Worm (Caenorhabditis elegans): Measurements from ENCODE around the gene F48B9.8.

Gene F48B9.8

ce11 chrX:2176361-2176880 is at the start of gene F48B9.8:
Gene F48B9.8 (minus strand): TSS chrX:2176411.
- TF ChIP-seq F44E2.7 (GFP tag; IDR thresholded peaks at IDR 0.05) (no peak), fos-1 (tag; optimal IDR thresholded peaks at IDR 0.05) (no peak), ztf-7 (tag; optimal IDR thresholded peaks at IDR 0.05) (peak; percentile 10), mes-2 (tag; optimal IDR thresholded peaks at IDR 0.05; ENCODE audit: poor library complexity, severe bottlenecking) (peak; percentile 16), F10B5.3 (tag; optimal IDR thresholded peaks at IDR 0.05) (no peak), daf-16 (GFP tag; optimal IDR thresholded peaks at IDR 0.05) (no peak), daf-16 (tag; optimal IDR thresholded peaks at IDR 0.05) (no peak), lsy-2 (tag; optimal IDR thresholded peaks at IDR 0.05) (peak in 1 of 2 experiments; percentile 51), unc-62 (GFP tag; optimal IDR thresholded peaks at IDR 0.05 in 1 of 2) (peak in 1 of 2 experiments; percentile 70), unc-62 (tag; optimal IDR thresholded peaks at IDR 0.05) (no peak), D1046.2 (GFP tag; IDR thresholded peaks at IDR 0.05) (no peak), ceh-44 (GFP tag; IDR thresholded peaks at IDR 0.05) (no peak)

- TF ChIP-seq ZK337.2 (GFP tag; IDR thresholded peaks at IDR 0.05) (no peak), dmd-9 (GFP tag; IDR thresholded peaks at IDR 0.05) (no peak), ZK546.5 (tag; optimal IDR thresholded peaks at IDR 0.05) (no peak), ces-1 (GFP tag; optimal IDR thresholded peaks at IDR 0.05) (no peak), sdz-12 (GFP tag; optimal IDR thresholded peaks at IDR 0.05) (no peak), mdt-29 (GFP tag; IDR thresholded peaks at IDR 0.05) (no peak), ceh-20 (GFP tag; IDR thresholded peaks at IDR 0.05) (no peak), pqm-1 (tag; optimal IDR thresholded peaks at IDR 0.05) (peak; percentile 0)
Measured at ce11 chrX:2220850-2221249, 44.6 kb upstream of the F48B9.8 start, which contains the start of gene hex-1. Gene hex-1 (plus strand): TSS chrX:2221150.

DNA sequence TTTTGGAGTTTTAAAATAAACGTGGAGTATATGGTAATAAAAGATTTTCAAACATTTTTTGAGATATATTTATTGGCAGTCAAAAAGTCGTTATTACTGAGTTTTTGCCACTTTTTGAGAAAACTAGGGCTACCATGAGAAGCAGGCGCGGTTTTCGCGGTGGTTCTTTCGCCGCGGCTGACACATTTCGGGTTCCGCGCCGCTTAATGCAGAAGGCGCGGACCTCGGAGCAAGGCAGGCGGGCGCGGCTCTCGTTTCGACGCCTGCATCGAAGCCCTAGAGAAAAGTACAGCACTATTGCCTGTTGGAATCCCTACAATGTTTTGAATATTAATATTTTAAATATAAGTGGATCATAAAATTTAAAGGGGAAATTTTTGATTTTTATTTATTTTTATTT is 43.2 kb upstream of the F48B9.8 start:
- no peak for TF ChIP-seq nhr-76 (tag; optimal IDR thresholded peaks at IDR 0.05)
- TF ChIP-seq tra-1 (GFP tag; IDR thresholded peaks at IDR 0.05), result 0 out of 2 replicates have a peak, but pooled peaks have one; percentile 10
- no peak for TF ChIP-seq aha-1 (tag)
- no peak for TF ChIP-seq daf-19 (GFP tag; conservative IDR thresholded peaks at IDR 0.05)
- no peak for TF ChIP-seq arid-1 (GFP tag; conservative IDR thresholded peaks at IDR 0.05)
- 0 out of 2 replicates have a peak, but pooled peaks have one; percentile 44 for TF ChIP-seq D1046.2 (GFP tag; IDR thresholded peaks at IDR 0.05)
- no peak for TF ChIP-seq ctbp-1 (GFP tag; IDR thresholded peaks at IDR 0.05)
- no peak for TF ChIP-seq attf-4 (tag; optimal IDR thresholded peaks at IDR 0.05)
- no peak for TF ChIP-seq Y105C5A.15 (GFP tag; IDR thresholded peaks at IDR 0.05)
- peak; percentile 90 for TF ChIP-seq set-16 (GFP tag; IDR thresholded peaks at IDR 0.05)
- TF ChIP-seq T20F7.1 (GFP tag; optimal IDR thresholded peaks at IDR 0.05), result no peak

DNA sequence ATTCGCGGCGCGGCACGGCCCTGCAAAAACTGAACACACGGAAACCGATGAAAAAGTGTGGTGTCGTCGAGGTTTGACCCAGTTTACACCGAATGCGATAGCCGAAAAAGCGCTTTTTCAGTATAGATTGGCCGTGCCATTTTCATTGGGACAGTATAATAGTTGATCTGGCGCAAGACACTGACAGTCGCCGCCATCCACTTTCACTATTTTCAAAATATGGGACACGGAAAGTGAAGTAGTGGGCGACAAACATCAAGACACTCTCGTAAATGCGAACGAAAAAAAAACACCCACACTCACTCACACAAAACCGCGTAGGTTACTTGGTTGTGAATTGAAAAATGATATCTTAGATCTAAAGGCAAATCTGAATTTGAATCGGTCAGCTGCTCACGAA is 42.8 kb upstream of the F48B9.8 start:
- TF ChIP-seq lin-39 (tag; optimal IDR thresholded peaks at IDR 0.05) (no peak), hlh-30 (tag; optimal IDR thresholded peaks at IDR 0.05; ENCODE audit: insufficient read depth) (peak; percentile 6), ceh-20 (GFP tag; IDR thresholded peaks at IDR 0.05) (no peak), hlh-11 (tag; optimal IDR thresholded peaks at IDR 0.05) (peak; percentile 41), nhr-28 (tag; optimal IDR thresholded peaks at IDR 0.05) (peak; percentile 40), daf-8 (GFP tag; IDR thresholded peaks at IDR 0.05) (no peak), mdl-1 (tag; optimal IDR thresholded peaks at IDR 0.05) (peak in 1 of 2 experiments; percentile 34), mxl-3 (GFP tag; optimal IDR thresholded peaks at IDR 0.05) (peak; percentile 14), duxl-1 (tag; optimal IDR thresholded peaks at IDR 0.05; ENCODE audit: poor library complexity) (peak; percentile 68)

Data from whole organism, L4 larva.